Fruit fly (Drosophila melanogaster): ENCODE results near the gene CG10877.

Gene CG10877

DNA sequence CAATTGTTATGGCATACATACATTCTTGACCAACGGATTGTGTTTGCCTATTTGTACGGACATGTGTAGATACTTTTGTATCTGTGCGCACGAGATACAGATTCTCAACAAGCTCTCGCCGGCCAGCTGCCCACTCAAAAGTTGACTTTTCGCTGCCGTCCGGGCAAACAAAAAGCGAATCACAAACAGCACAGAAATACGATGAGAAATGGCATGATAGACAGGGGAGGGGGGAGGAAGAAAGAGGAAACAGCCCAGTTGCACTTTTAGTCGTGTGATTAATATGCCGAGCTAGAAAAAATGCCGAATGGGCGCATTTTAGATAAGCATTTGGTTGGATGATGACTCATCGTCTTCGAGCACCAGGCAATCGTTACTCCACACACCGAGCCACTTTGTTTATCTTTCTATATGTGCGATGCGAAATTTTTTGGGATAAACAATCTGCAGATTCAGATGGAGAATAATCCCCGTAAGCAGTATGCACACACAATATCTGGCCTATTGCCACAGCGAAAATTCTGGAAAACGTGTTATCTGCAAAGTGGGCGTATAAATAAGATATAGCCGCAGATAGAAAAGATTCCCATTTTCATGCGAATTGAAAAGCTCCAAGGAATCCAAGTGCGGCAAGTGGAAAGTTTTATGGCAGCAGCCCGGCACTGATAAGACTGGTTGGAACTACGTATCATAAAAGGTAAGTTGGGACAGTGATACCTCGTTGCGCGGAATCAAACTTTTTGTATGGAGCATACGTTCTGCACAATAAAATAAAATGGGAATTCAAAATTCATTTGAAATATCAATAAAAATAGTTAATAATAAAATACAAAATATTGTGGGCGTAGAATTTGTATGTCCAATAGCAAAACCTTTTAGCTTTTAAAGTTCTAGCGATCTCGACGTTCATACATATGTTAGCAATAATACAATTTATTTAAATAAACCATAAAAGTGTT is 16.9 kb downstream of the CG10877 start:
- peak; percentile 73 for TF ChIP-seq noc (tag; optimal IDR thresholded peaks at IDR 0.05)

DNA sequence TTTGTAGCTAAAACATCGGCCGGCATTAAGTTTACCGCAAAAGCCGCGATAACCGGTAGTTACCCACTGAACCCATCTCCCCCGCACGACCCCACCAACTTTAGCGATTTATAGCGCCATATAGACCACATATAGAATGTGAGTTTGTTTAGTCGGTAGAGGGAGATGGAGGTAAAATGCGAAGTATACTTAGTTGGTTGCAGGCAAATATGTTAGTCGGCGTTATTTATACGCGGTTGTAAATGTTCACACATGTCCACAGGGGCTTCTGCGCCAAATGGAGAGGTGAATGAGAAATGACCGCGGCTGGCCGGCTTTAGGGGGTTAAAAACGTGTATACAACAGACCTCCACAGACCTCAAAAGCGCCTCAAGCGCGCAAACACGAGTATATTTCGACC is 18.2 kb downstream of the CG10877 start:
- TF ChIP-seq noc (tag; optimal IDR thresholded peaks at IDR 0.05), result peak; percentile 10

DNA sequence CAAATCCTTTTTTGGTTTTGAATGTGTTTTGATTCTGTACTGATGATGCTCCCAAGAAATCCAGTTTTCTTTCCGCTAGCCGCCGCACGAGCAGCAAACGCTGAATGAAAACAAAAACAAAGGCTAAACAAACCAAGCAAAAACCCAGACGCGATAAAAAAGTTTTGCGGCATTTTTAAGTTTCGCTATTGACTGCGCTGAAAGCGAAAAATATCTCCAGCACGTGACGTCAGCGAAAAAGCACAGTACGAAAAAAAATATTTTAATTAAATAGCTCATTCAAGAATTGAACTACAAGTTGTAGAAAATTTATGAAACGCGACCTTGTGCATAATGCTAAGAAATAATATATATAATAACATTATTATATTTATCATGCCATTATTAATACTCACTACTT is 18.9 kb downstream of the CG10877 start:
- no peak for TF ChIP-seq noc (tag; optimal IDR thresholded peaks at IDR 0.05)

DNA sequence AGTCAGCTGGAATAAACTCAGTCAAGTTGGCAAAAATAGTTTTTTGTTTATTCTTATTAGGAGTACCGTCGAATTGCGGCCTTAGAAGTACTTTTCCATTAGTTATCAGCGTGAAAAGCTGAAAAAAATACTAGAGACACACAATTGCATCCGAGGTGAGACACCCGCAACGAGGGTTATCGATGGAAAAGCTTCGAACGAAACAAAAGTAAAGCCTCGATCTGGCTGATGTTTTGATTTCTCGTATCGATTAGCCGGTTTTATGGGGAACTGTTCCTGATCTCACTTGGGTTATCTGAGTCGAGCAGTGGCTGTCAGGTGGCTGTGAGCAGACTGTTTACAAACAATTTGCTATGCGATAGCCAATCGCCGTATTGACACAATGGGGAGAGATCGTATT is 20.1 kb downstream of the CG10877 start:
- no peak for TF ChIP-seq noc (tag; optimal IDR thresholded peaks at IDR 0.05)

DNA sequence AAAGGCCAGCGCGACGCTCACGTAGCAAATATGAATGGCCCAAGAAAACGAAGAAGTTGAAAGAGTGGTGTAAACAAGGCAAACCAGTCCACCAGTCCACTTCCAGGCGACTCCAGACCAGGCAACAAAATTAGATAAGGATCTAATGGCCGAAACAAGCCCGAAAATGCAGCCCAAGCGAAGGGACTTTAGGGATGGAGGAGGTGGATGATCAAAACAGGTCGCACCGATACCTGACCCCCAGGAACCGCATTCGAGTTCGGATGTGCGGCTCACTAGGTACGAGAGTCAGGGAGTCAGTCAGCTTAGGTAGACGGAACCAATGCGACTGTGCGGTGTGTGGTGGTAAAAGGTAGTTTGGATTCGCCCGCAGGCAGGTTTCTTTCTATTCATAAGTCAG is 20.6 kb downstream of the CG10877 start:
- no peak for TF ChIP-seq noc (tag; optimal IDR thresholded peaks at IDR 0.05)

DNA sequence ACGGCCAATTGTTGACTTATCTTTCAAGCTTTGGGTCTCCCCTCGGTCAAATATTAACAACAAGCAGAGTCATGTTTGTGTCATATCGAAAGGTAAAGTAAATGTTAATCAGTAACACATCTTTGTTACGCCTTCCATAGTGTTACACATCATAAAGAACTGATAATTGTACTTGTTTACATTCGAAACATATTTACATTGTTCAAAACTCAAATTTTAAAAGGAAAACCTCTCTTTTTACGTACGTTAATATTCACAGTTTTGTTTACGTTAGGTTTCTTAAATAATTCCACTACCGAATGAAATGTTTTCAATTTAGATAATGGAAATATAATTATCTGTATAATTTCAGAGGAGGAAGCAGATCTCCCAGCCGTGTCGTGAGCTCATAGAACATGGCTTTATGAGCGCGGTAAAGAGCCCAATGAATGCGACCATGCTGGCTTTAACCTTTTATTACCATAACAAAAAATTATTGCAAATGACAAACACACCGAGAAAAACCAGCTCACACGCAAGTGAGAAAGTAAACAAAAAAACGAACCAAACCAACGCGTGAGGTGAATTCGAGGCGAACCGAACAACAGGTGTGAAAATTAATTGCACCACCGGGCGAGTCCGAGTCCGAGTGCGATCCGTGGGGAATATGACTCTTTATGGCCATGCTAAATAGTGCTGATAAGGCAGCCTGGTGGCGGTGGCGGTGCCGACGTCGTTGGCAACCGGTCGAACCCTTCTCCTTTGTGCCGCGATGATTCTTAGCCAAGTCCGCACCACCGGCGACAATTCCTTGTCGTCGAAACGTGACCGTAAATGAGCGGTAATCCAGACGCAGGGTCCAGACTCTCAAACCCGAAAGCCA is 21.4 kb downstream of the CG10877 start:
- no peak for TF ChIP-seq noc (tag; optimal IDR thresholded peaks at IDR 0.05)

DNA sequence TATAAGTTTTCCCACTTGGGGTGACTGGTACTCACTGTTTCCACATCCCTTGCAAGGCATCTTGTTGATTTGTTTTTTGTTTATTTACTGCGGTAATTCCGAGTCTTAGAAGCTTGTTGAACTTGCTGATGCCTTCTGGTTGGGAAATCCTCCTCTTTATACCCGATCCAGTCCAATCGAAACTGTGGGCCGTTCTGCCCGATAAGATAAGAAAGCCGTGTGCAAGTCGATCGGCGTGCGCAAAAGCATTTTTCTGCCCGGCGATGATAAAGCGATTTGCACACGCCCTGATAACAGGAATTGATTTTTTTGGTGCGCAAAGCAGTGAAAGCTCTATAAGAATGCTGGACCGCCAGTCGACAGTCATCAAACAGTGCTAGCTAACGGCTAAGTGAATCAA is 29.3 kb downstream of the CG10877 start, which contains the start of the genes MtnE and MtnD:
Gene MtnE (minus strand): TSS at position 130 of the 400 bp plus-strand sequence.
Gene MtnD (plus strand): TSS at position 388 of the 400 bp plus-strand sequence.
- TF ChIP-seq noc (tag; optimal IDR thresholded peaks at IDR 0.05), result no peak
